Worm (Caenorhabditis elegans): ENCODE results near the gene K06B9.6.

- TF ChIP-seq zag-1 (tag; optimal IDR thresholded peaks at IDR 0.05) (no peak), snpc-4 (tag; optimal IDR thresholded peaks at IDR 0.05) (no peak), fkh-10 (GFP tag; optimal IDR thresholded peaks at IDR 0.05) (no peak), ceh-82 (tag; optimal IDR thresholded peaks at IDR 0.05) (no peak), nhr-11 (tag; optimal IDR thresholded peaks at IDR 0.05) (no peak), R02D3.7 (tag; optimal IDR thresholded peaks at IDR 0.05) (no peak), nhr-77 (tag; optimal IDR thresholded peaks at IDR 0.05) (peak; percentile 55), lin-39 (tag; optimal IDR thresholded peaks at IDR 0.05) (no peak), nhr-12 (tag; optimal IDR thresholded peaks at IDR 0.05) (no peak), nhr-237 (tag; optimal IDR thresholded peaks at IDR 0.05) (no peak), ama-1 (optimal IDR thresholded peaks at IDR 0.05) (peak; percentile 90)
Observed at ce11 chrIV:4236671-4237070, 40.0 kb upstream of the K06B9.6 start.
